Fruit fly (Drosophila melanogaster) whole organism, embryonic: Measurements from ENCODE around the gene drn.

ENCODE experiments used
- Adf1 ChIP-seq: fragments of 200-800 bp; sonication (Bioruptor generic); IDR thresholded peaks from 2 replicates; pipeline ENCODE4 v1.3.6; 2022; ENCODE audit warnings: missing biosample characterization, missing genetic modification characterization
- CG11504 ChIP-seq: fragments of 200-800 bp; sonication (Bioruptor generic); optimal IDR thresholded peaks from 3 replicates; lab custom pipeline; 2019; ENCODE audit warnings: missing biosample characterization, mild to moderate bottlenecking, missing genetic modification characterization, moderate library complexity
- CG12071 ChIP-seq: fragments of 200-800 bp; sonication (Bioruptor generic); optimal IDR thresholded peaks from 3 replicates; lab custom pipeline; 2018; ENCODE audit warnings: missing biosample characterization, mild to moderate bottlenecking, missing genetic modification characterization
- CG12219 ChIP-seq: fragments of 200-800 bp; sonication (Bioruptor generic); optimal IDR thresholded peaks from 3 replicates; lab custom pipeline; 2018; ENCODE audit warnings: missing biosample characterization, mild to moderate bottlenecking, missing genetic modification characterization
- CG12299 ChIP-seq: fragments of 200-800 bp; sonication (Bioruptor generic); optimal IDR thresholded peaks from 2 replicates; lab custom pipeline; 2018; ENCODE audit warnings: missing biosample characterization, mild to moderate bottlenecking, missing genetic modification characterization
- CG13624 ChIP-seq: fragments of 200-800 bp; sonication (Bioruptor generic); optimal IDR thresholded peaks from 2 replicates; lab custom pipeline; 2016; ENCODE audit warnings: missing biosample characterization, missing genetic modification characterization
- CG15601 ChIP-seq: fragments of 200-800 bp; sonication (Bioruptor generic); optimal IDR thresholded peaks from 3 replicates; lab custom pipeline; 2019; ENCODE audit warnings: missing biosample characterization, mild to moderate bottlenecking, missing genetic modification characterization, moderate library complexity
- CG2129 ChIP-seq: fragments of 200-800 bp; sonication (Bioruptor generic); IDR thresholded peaks from 2 replicates; pipeline ENCODE4 v1.3.6; 2022; ENCODE audit warnings: missing biosample characterization, missing genetic modification characterization; ENCODE audit not compliant: partially characterized antibody
- CG30403 ChIP-seq: fragments of 200-800 bp; sonication (Bioruptor generic); optimal IDR thresholded peaks from 3 replicates; lab custom pipeline; 2016; ENCODE audit warnings: missing biosample characterization, missing genetic modification characterization
- CG3065 ChIP-seq: fragments of 200-800 bp; sonication (Bioruptor generic); optimal IDR thresholded peaks from 2 replicates; lab custom pipeline; 2016; ENCODE audit warnings: missing biosample characterization, missing genetic modification characterization
- CG31441 ChIP-seq: fragments of 200-800 bp; sonication (Bioruptor generic); IDR thresholded peaks from 2 replicates; pipeline ENCODE4 v1.3.6; 2022; ENCODE audit warnings: missing biosample characterization, missing genetic modification characterization
- CG3163 ChIP-seq: fragments of 200-800 bp; sonication (Bioruptor generic); optimal IDR thresholded peaks from 3 replicates; lab custom pipeline; 2016; ENCODE audit warnings: missing biosample characterization, missing genetic modification characterization
- CG32772 ChIP-seq: fragments of 200-800 bp; sonication (Bioruptor generic); IDR thresholded peaks from 2 replicates; pipeline ENCODE4 v1.3.6; 2022; ENCODE audit warnings: missing biosample characterization, missing genetic modification characterization
- CG3407 ChIP-seq: fragments of 200-800 bp; sonication (Bioruptor generic); optimal IDR thresholded peaks from 2 replicates; lab custom pipeline; 2018; ENCODE audit warnings: missing biosample characterization, mild to moderate bottlenecking, missing genetic modification characterization
- CG3726 ChIP-seq: fragments of 200-800 bp; sonication (Bioruptor generic); IDR thresholded peaks from 3 replicates; pipeline ENCODE4, ENCODE4 v1.3.6; 2022; ENCODE audit warnings: missing biosample characterization, missing genetic modification characterization
- CG3838 ChIP-seq: fragments of 200-800 bp; sonication (Bioruptor generic); optimal IDR thresholded peaks from 3 replicates; lab custom pipeline; 2016; ENCODE audit warnings: missing biosample characterization, missing genetic modification characterization
- CG4424 ChIP-seq: fragments of 200-800 bp; sonication (Bioruptor generic); optimal IDR thresholded peaks from 3 replicates; lab custom pipeline; 2016; ENCODE audit warnings: missing biosample characterization, missing genetic modification characterization
- CG4730 ChIP-seq: fragments of 200-800 bp; sonication (Bioruptor generic); IDR thresholded peaks from 2 replicates; pipeline ENCODE4 v1.3.6; 2022; ENCODE audit warnings: missing biosample characterization, missing genetic modification characterization
- CG6791 ChIP-seq: fragments of 200-800 bp; sonication (Bioruptor generic); IDR thresholded peaks from 3 replicates; pipeline ENCODE4 v1.3.6; 2022; ENCODE audit warnings: missing biosample characterization, missing genetic modification characterization; ENCODE audit not compliant: partially characterized antibody
- CG6813 ChIP-seq: fragments of 200-800 bp; sonication (Bioruptor generic); optimal IDR thresholded peaks from 2 replicates; lab custom pipeline; 2017; ENCODE audit warnings: missing biosample characterization, missing genetic modification characterization, mild to moderate bottlenecking, moderate library complexity, missing genetic modification reagents
- CG7745 ChIP-seq: fragments of 200-800 bp; sonication (Bioruptor generic); optimal IDR thresholded peaks from 2 replicates; lab custom pipeline; 2018; ENCODE audit warnings: missing biosample characterization, mild to moderate bottlenecking, missing genetic modification characterization, moderate library complexity
- CG9817 ChIP-seq: fragments of 200-800 bp; sonication (Bioruptor generic); optimal IDR thresholded peaks from 2 replicates; lab custom pipeline; 2018; ENCODE audit warnings: missing biosample characterization, mild to moderate bottlenecking, missing genetic modification characterization, moderate library complexity
- Doc2 ChIP-seq: fragments of 200-800 bp; sonication (Bioruptor generic); IDR thresholded peaks from 2 replicates; pipeline ENCODE4 v1.3.6; 2022; ENCODE audit warnings: missing biosample characterization, missing genetic modification characterization
- Dref ChIP-seq: fragments of 200-800 bp; sonication (Bioruptor generic); IDR thresholded peaks from 2 replicates; pipeline ENCODE4 v1.3.6; 2022; ENCODE audit warnings: missing biosample characterization, missing genetic modification characterization
- Eip74EF ChIP-seq, 2 experiments: fragments of 200-800 bp in 1 of 2; fragments of >200 bp in 1 of 2; sonication (Bioruptor generic) in 1 of 2; optimal IDR thresholded peaks; 2 replicates each; lab custom pipeline; 2017 to 2019; ENCODE audit warnings: missing biosample characterization in 2 of 2, missing genetic modification characterization in 2 of 2, mild to moderate bottlenecking in 1 of 2, moderate library complexity in 1 of 2
- Ets65A ChIP-seq: fragments of 200-800 bp; sonication (Bioruptor generic); peaks from one replicate; lab custom pipeline; 2016; ENCODE audit warnings: missing biosample characterization, missing genetic modification characterization
- Hmr ChIP-seq: fragments of 200-800 bp; sonication (Bioruptor generic); optimal IDR thresholded peaks from 3 replicates; lab custom pipeline; 2017; ENCODE audit warnings: mild to moderate bottlenecking, missing biosample characterization, missing genetic modification reagents, missing genetic modification characterization
- Hr39 ChIP-seq: fragments of >200 bp; optimal IDR thresholded peaks from 2 replicates; lab custom pipeline; 2017
- Nf-YC ChIP-seq: fragments of 200-800 bp; optimal IDR thresholded peaks from 3 replicates; lab custom pipeline; 2019; ENCODE audit warnings: missing biosample characterization, mild to moderate bottlenecking, missing genetic modification characterization, moderate library complexity
- Ravus ChIP-seq: fragments of 200-800 bp; sonication (Bioruptor generic); IDR thresholded peaks from 2 replicates; pipeline ENCODE4 v1.3.6; 2022; ENCODE audit warnings: missing biosample characterization, missing genetic modification characterization
- Scr ChIP-seq: fragments of 200-800 bp; sonication (Bioruptor generic); IDR thresholded peaks from 2 replicates; pipeline ENCODE4 v1.3.6; 2022; ENCODE audit warnings: missing biosample characterization, missing genetic modification characterization; ENCODE audit not compliant: partially characterized antibody
- Side ChIP-seq: fragments of 200-800 bp; sonication (Bioruptor generic); optimal IDR thresholded peaks from 2 replicates; lab custom pipeline; 2016; ENCODE audit warnings: missing biosample characterization, missing genetic modification characterization
- Sry-δ ChIP-seq: fragments of 200-800 bp; sonication (Bioruptor generic); optimal IDR thresholded peaks from 2 replicates; lab custom pipeline; 2016; ENCODE audit warnings: missing biosample characterization, missing genetic modification characterization
- Stat92E ChIP-seq, 3 experiments: fragments of >200 bp in 2 of 3; fragments of 200-800 bp in 1 of 3; sonication (Bioruptor generic) in 1 of 3; optimal IDR thresholded peaks; 2 replicates each; lab custom pipeline; 2017 to 2019; ENCODE audit warnings: missing biosample characterization in 3 of 3, missing genetic modification characterization in 3 of 3, mild to moderate bottlenecking in 1 of 3, moderate library complexity in 1 of 3
- bowl ChIP-seq: fragments of 200-800 bp; sonication (Bioruptor generic); IDR thresholded peaks from 2 replicates; pipeline ENCODE4 v1.3.6; 2022; ENCODE audit warnings: missing biosample characterization, missing genetic modification characterization
- br ChIP-seq: fragments of >200 bp; optimal IDR thresholded peaks from 2 replicates; lab custom pipeline; 2017
- chinmo ChIP-seq: fragments of 200-800 bp; sonication (Bioruptor generic); IDR thresholded peaks from 4 replicates; pipeline ENCODE4 v1.3.6; 2022; ENCODE audit warnings: missing biosample characterization, missing genetic modification characterization; ENCODE audit not compliant: partially characterized antibody
- dan ChIP-seq: fragments of 200-800 bp; sonication (Bioruptor generic); IDR thresholded peaks from 2 replicates; pipeline ENCODE4 v1.3.6; 2022; ENCODE audit warnings: missing biosample characterization, missing genetic modification characterization
- disco-r ChIP-seq: fragments of 200-800 bp; sonication (Bioruptor generic); optimal IDR thresholded peaks from 2 replicates; lab custom pipeline; 2016; ENCODE audit warnings: missing biosample characterization, missing genetic modification characterization
- emc ChIP-seq: fragments of 200-800 bp; sonication (Bioruptor generic); optimal IDR thresholded peaks from 2 replicates; lab custom pipeline; 2016; ENCODE audit warnings: missing biosample characterization, missing genetic modification characterization
- gcm ChIP-seq: fragments of 200-800 bp; sonication (Bioruptor generic); optimal IDR thresholded peaks from 2 replicates; lab custom pipeline; 2019; ENCODE audit warnings: missing biosample characterization, mild to moderate bottlenecking, missing genetic modification characterization, moderate library complexity
- inv ChIP-seq: fragments of 200-800 bp; sonication (Bioruptor generic); IDR thresholded peaks from 2 replicates; pipeline ENCODE4 v1.3.6; 2022; ENCODE audit warnings: missing biosample characterization, missing genetic modification characterization; ENCODE audit not compliant: partially characterized antibody
- kay ChIP-seq: fragments of 200-800 bp; sonication (Bioruptor generic); optimal IDR thresholded peaks from 2 replicates; lab custom pipeline; 2016; ENCODE audit warnings: missing biosample characterization, missing genetic modification characterization
- pan ChIP-seq, 4 experiments: fragments of >200 bp in 3 of 4; fragments of 200-800 bp in 1 of 4; sonication (Bioruptor generic) in 1 of 4; optimal IDR thresholded peaks in 3 of 4; IDR thresholded peaks in 1 of 4; 2 replicates each; pipeline versions ENCODE4 v1.3.6 to Lab custom; 2017 to 2022; ENCODE audit warnings: missing biosample characterization in 2 of 4, missing genetic modification characterization in 2 of 4, mixed read lengths in 1 of 4
- sc ChIP-seq, 3 experiments: fragments of >200 bp in 2 of 3; fragments of 200-800 bp in 1 of 3; sonication (Bioruptor generic) in 1 of 3; optimal IDR thresholded peaks; 2 replicates in 2 of 3; 3 replicates in 1 of 3; lab custom pipeline; 2017; ENCODE audit warnings: mild to moderate bottlenecking in 1 of 3, missing biosample characterization in 1 of 3, missing genetic modification characterization in 1 of 3, missing genetic modification reagents in 1 of 3
- sim ChIP-seq: fragments of 200-800 bp; sonication (Bioruptor generic); IDR thresholded peaks from 2 replicates; pipeline ENCODE4 v1.3.6; 2022; ENCODE audit warnings: missing biosample characterization, missing genetic modification characterization
- slou ChIP-seq: fragments of 200-800 bp; sonication (Bioruptor generic); optimal IDR thresholded peaks from 3 replicates; lab custom pipeline; 2016; ENCODE audit warnings: missing biosample characterization, missing genetic modification characterization
- tll ChIP-seq, 2 experiments: fragments of 200-800 bp in 1 of 2; fragments of >200 bp in 1 of 2; sonication (Bioruptor generic) in 1 of 2; optimal IDR thresholded peaks; 2 replicates each; lab custom pipeline; 2017 to 2019; ENCODE audit warnings: missing biosample characterization in 2 of 2, missing genetic modification characterization in 2 of 2, mild to moderate bottlenecking in 1 of 2, moderate library complexity in 1 of 2
- twi ChIP-seq: fragments of 200-800 bp; optimal IDR thresholded peaks from 2 replicates; lab custom pipeline; 2019; ENCODE audit warnings: missing biosample characterization, mild to moderate bottlenecking, missing genetic modification characterization, moderate library complexity
- z ChIP-seq: fragments of 200-800 bp; sonication (Bioruptor generic); IDR thresholded peaks from 3 replicates; pipeline ENCODE4 v1.3.6; 2022; ENCODE audit warnings: missing biosample characterization, missing genetic modification characterization

The drn gene

DNA sequence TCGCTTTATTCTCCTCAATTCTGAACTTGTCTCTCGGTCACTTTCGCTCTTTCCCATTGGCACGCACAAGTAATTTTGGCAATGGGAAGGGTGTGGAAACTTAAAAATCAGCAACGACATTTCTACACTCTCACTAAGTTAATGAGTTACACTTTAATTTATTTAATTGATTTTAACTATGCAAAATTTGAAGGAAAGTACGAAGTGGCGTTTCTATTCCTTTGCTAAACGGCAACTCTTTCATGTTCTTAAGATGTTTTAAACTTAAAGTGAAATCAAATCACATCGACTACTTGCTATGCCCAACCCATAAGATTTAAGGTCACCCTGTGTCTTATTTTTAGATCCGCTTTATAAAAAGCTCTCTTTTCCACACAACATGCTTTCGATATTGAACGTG, 30.4 kb downstream of the drn start:
- TF ChIP-seq emc (GFP tag; lab: Kevin White, UChicago), result no peak
- TF ChIP-seq CG15601, result no peak
- no peak for TF ChIP-seq z
- no peak for TF ChIP-seq Side (GFP tag; lab: Kevin White, UChicago)
- TF ChIP-seq CG30403 (GFP tag; lab: Kevin White, UChicago), result peak; percentile 62
- TF ChIP-seq Sry-δ (GFP tag; lab: Kevin White, UChicago), result no peak
- no peak for TF ChIP-seq br
- TF ChIP-seq Hr39 (lab: Kevin White, UChicago), result no peak
- TF ChIP-seq sim (GFP tag; lab: Robert Waterston, UW), result no peak
- TF ChIP-seq CG12071 (GFP tag; lab: Kevin White, UChicago), result peak; percentile 19
- TF ChIP-seq dan (GFP tag; lab: Robert Waterston, UW), result no peak
- TF ChIP-seq CG12299 (tag; lab: Kevin White, UChicago), result no peak
- TF ChIP-seq inv (GFP tag; lab: Robert Waterston, UW), result no peak
- no peak for TF ChIP-seq Dref
- peak; percentile 5 for TF ChIP-seq slou (GFP tag; lab: Kevin White, UChicago)
- TF ChIP-seq twi, result no peak
- peak; percentile 65 for TF ChIP-seq Hmr (GFP tag; lab: Kevin White, UChicago)
- peak; percentile 8 for TF ChIP-seq CG3163
- no peak for TF ChIP-seq CG3838 (GFP tag; lab: Kevin White, UChicago)
- no peak for TF ChIP-seq sc (optimal IDR thresholded peaks at IDR 0.05; lab: Kevin White, UChicago)
- no peak for TF ChIP-seq sc (GFP tag; optimal IDR thresholded peaks at IDR 0.05; lab: Kevin White, UChicago)
- no peak for TF ChIP-seq kay (GFP tag; lab: Kevin White, UChicago)
- TF ChIP-seq Nf-YC (tag; lab: Kevin White, UChicago), result peak; percentile 57
- no peak for TF ChIP-seq CG6791 (GFP tag; lab: Robert Waterston, UW)
- TF ChIP-seq CG7745 (tag; lab: Kevin White, UChicago), result no peak
- no peak for TF ChIP-seq Scr (GFP tag; lab: Robert Waterston, UW)
- TF ChIP-seq Eip74EF (GFP tag; optimal IDR thresholded peaks at IDR 0.05; lab: Kevin White, UChicago), result no peak
- TF ChIP-seq disco-r, result no peak
- peak; percentile 44; the same call in 1 of the 2 replicates for TF ChIP-seq CG32772 (GFP tag; lab: Robert Waterston, UW)
- no peak for TF ChIP-seq Doc2 (GFP tag; lab: Robert Waterston, UW)
- no peak for TF ChIP-seq Adf1 (GFP tag; lab: Robert Waterston, UW)
- TF ChIP-seq CG12219 (GFP tag; lab: Kevin White, UChicago), result peak; percentile 50
- no peak for TF ChIP-seq CG3726 (GFP tag; lab: Robert Waterston, UW)
- no peak for TF ChIP-seq Ravus (GFP tag; lab: Robert Waterston, UW)
- peak; percentile 72 for TF ChIP-seq CG11504 (tag; lab: Kevin White, UChicago)
- no peak for TF ChIP-seq CG4730
- TF ChIP-seq CG6813, result no peak
- no peak for TF ChIP-seq CG2129
- TF ChIP-seq CG3065 (GFP tag; lab: Kevin White, UChicago), result no peak
- no peak for TF ChIP-seq pan (optimal IDR thresholded peaks at IDR 0.05; lab: Kevin White, UChicago)
- peak in 1 of 2 experiments; percentile 76 for TF ChIP-seq pan (GFP tag; optimal IDR thresholded peaks at IDR 0.05 in 1 of 2, IDR thresholded peaks at IDR 0.05 in 1 of 2)
- TF ChIP-seq CG9817 (tag; lab: Kevin White, UChicago), result peak; percentile 59
- no peak for TF ChIP-seq tll (GFP tag; optimal IDR thresholded peaks at IDR 0.05; lab: Kevin White, UChicago)
- TF ChIP-seq CG4424, result peak; percentile 12
- no peak for TF ChIP-seq CG3407 (GFP tag; lab: Kevin White, UChicago)
- TF ChIP-seq gcm (GFP tag; lab: Kevin White, UChicago), result no peak
- TF ChIP-seq chinmo (GFP tag; lab: Robert Waterston, UW), result 0 out of 4 replicates have a peak, but pooled peaks have one; percentile 29
- TF ChIP-seq CG13624, result peak; percentile 53
- TF ChIP-seq Ets65A (GFP tag; lab: Kevin White, UChicago), result no peak
- TF ChIP-seq CG31441 (GFP tag; lab: Robert Waterston, UW), result peak; percentile 37; the same call in 1 of the 2 replicates
- TF ChIP-seq Stat92E (GFP tag; optimal IDR thresholded peaks at IDR 0.05; lab: Kevin White, UChicago), result no peak
- TF ChIP-seq bowl (GFP tag; lab: Robert Waterston, UW), result no peak
